Worm (Caenorhabditis elegans) whole organism, L4/young adult: Measurements from ENCODE around the gene F55D1.1.

Experiments
- W03F9.2 ChIP-seq: fragments of 150-350 bp; optimal IDR thresholded peaks from 2 replicates; lab custom pipeline; 2014; ENCODE audit warnings: missing biosample characterization, missing genetic modification characterization
- dao-5 ChIP-seq: sonication (generic microtip); optimal IDR thresholded peaks from 2 replicates; lab custom pipeline; 2016; ENCODE audit warnings: missing genotype, missing genetic modification characterization, moderate library complexity, missing compliant biosample characterization
- him-1 ChIP-seq: sonication (generic microtip); optimal IDR thresholded peaks from 2 replicates; lab custom pipeline; 2016; ENCODE audit warnings: missing genotype, missing genetic modification reagents, missing genetic modification characterization, missing compliant biosample characterization

The F55D1.1 gene

DNA sequence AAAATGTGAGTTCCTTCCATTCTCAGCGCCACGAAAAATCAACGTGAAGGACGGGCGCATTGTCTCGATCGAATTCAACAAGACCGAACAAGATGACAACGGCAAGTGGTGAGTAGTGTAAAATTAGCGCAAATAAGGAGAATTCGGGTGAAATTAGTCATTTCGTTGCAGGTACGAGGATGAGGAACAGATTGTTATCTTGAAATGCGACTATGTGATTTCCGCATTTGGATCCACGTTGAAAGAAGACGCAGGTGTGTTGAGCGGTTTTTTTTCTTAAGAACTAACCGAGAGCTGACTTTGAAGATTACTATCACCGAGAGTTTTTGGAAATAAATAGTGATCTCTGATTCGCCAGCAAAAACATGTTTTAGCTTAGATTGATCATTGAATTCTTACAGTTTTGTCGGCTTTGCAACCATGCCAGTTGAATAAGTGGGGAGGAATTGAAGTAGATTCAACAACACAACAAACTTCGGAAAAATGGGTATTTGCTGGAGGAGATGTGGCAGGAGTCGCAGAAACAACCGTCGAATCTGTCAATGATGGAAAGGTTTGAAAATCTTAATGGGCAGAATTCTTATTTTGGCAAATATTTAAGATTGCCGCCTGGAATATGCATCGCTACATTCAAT, 19.4 kb upstream of the F55D1.1 start:
- TF ChIP-seq him-1 (tag; lab: Kevin White, UChicago): no peak
- TF ChIP-seq W03F9.2: no peak

DNA sequence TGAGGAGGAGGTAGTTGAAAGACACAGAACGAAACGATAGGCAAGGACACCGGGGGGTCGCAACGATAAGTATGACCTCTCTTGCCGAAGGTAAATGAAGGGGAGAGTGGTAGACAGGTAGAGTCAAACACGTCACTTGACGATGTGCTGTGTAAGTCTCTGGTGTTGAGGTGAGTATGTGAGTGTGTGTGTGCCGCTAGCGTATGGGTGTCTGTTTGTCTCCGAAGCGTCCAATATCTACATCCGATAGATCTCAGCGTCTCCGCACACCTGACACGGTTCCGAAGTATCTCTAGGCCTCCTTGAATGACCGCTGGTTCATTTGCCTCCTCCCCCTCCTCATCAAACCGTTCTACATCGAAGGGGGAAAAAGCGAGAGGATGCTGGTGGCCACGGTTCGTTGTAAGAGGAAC, 14.5 kb upstream of the F55D1.1 start:
- TF ChIP-seq dao-5 (tag; lab: Kevin White, UChicago) (no peak), W03F9.2 (no peak), him-1 (tag; lab: Kevin White, UChicago) (no peak)

DNA sequence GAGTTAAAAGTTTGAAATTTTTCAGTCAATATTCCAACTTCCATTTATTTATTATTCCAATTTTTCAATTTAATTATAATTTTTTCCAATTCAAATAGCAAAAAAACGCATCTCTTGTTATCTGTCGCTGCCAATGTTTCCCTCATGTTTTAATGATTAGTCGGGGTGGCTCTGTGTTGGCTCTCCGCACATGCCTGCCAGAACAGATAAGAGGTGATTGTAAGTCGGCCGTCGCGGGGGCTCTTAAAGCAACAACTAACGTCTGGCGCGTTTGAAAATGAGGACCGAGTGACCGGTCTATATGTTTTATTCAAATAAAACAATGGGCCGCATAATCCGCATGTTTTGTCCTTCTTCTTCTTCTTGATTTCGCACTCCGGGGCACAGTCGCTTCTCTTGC, 13.3 kb upstream of the F55D1.1 start:
- no peak for TF ChIP-seq W03F9.2
- TF ChIP-seq dao-5 (tag; lab: Kevin White, UChicago): no peak
- no peak for TF ChIP-seq him-1 (tag; lab: Kevin White, UChicago)

DNA sequence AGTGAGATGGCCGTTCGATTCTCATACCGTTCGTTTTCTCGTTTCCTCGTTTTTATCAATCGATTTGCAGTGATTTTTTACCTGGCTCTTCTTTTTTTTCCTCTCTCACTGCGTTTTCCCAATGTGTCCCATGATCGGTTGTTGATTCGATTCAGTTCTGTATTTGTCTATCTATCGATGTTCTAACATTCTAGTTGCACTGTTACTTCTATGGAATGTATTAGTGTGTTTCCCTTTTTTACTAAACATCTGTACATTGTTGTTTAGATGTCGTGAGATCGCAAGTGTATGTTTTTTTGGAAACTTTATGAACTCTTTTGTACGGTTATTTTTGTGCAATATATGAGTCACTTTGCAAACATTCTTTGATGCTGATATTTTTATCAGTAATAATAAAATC, 12.0 kb upstream of the F55D1.1 start:
- TF ChIP-seq dao-5 (tag; lab: Kevin White, UChicago): no peak
- no peak for TF ChIP-seq him-1 (tag; lab: Kevin White, UChicago)
- no peak for TF ChIP-seq W03F9.2

DNA sequence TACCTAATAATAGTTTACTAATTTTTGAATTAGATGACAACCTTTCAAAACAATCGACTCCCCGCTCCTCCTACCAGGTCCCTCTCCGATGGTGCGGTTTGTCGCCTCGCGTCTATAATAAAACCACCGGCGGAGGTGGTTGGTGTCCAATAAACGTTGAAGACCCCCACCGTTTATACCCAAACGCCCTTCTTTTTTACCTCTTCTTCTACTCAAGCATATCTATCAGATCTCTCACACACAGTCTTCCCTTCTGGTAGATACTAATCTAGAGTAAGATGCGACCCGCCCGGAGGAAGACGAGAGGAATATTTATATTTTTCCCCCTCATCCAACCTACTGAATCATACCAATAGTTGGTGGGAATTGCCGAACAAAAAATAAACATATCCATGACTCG, 10.8 kb upstream of the F55D1.1 start:
- TF ChIP-seq dao-5 (tag; lab: Kevin White, UChicago): no peak
- TF ChIP-seq him-1 (tag; lab: Kevin White, UChicago): no peak

DNA sequence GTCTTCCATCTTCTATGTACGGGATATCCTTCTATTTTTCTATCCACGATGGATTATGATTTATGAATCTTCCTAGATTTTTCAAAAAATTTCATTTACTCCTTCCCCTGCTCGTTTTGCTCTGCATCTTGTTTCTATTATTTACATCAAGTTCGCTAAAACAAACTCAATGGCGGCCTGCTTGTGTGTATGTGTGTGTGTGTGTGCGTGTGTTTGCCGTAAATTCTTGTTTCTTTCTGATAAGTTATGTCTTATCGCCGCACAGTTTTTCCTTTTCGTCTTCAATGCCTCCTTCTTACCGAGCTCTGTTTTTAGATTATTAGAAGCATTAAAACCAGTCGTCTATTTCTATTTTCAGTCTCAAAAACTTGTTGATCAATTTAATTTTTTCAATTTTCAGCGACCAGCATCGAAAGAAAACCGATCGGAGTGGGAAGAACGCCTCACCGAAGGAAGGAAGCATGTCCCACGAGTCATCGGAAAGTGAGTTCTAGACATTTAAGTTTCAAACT, 10.3 kb upstream of the F55D1.1 start, which contains the start of gene dlg-1:
TSS of gene dlg-1 (plus strand) at position 401 of the 512 bp plus-strand sequence.
- TF ChIP-seq dao-5 (tag; lab: Kevin White, UChicago) (no peak), W03F9.2 (no peak)

DNA sequence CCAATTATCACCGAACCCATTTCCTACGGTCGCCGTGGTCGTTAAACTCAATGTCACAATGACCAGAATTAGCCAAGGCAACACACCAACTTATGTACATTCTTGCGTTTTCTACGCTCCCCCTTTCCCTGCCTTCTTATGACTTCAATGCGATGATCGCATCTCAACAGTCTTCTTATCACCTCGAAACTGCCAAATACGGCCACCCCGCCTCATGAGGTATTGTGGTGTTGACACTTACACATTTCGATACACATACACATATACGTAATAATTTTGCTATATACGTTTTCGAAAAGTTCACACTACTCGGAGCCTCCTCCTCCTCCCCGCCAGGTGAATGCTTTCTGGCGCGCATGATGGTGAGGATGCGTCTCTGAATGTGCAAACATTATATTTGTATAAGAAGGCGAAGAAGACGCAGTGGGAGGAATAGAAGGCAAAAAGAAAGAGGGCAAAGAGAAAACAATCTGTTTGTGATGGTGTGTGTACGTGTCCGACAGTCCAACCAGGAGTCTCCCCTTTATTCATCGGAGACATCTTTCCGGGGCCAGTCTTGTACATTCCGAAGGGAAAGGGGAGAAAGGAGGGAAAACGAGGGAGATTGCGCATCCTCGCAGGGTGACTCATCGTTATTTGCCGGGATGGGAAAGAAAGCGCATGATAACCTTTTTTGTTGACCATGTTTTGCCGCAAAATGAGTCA, 9.6 kb upstream of the F55D1.1 start:
- TF ChIP-seq him-1 (tag; lab: Kevin White, UChicago) (no peak), W03F9.2 (no peak), dao-5 (tag; lab: Kevin White, UChicago) (no peak)

DNA sequence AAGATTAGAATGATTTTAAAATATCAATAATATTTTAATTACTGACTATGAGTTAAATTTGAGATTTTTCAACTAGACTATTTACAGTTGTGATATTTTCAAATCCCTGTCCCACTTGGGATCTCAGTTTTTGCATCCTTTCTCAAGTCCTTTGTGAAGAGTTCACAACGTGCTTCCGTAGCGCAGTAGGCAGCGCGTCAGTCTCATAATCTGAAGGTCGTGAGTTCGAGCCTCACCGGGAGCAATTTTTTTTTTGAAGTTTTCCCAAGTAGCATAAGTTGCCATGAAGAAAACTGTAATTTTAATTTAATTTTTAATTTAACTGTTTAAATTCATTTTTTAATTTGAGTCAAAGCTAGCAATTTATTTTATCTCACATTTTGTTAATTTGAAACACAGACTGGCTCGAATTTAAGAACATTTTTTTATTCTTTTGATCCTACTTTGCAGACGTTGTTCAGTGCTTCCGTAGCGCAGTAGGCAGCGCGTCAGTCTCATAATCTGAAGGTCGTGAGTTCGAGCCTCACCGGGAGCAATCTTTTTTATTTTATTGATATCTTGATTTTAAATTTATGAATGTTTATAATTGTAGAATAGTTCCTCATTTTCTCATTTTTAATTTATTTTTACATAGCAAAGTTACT, 4.2 kb upstream of the F55D1.1 start:
- TF ChIP-seq him-1 (tag; lab: Kevin White, UChicago) (no peak), dao-5 (tag; lab: Kevin White, UChicago) (no peak), W03F9.2 (no peak)

DNA sequence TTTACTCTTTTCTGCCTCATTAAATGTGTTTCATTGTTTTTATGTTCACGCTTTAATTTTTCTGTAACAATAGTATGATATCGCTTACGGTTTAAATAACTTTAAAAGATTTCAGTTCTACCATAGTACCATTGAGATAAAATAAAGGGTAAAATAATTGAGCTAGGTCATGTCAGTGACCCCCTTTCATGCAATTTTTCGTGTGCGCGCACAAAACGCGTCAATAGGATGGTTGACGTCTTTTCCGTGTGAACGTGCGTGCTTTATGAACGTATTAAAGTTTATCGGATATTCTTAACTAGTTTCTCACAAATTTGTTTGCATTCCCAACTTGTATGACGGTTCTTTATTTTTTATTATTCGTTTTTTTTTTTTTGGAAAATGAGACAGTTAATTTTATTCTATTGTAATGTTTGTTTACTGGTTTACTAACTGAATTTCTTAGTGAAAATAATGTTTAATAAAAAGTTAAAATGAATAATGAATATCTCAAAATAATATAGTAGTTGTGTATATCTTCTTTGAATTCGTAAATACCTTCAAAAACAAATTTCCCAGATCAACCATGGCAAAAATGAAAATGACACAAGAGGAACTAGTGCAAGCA, 3.6 kb upstream of the F55D1.1 start, which contains the start of gene C25F6.1:
TSS of gene C25F6.1 (plus strand) at position 557 of the 607 bp plus-strand sequence.
- TF ChIP-seq W03F9.2 (no peak), dao-5 (tag; lab: Kevin White, UChicago) (no peak), him-1 (tag; lab: Kevin White, UChicago) (no peak)

DNA sequence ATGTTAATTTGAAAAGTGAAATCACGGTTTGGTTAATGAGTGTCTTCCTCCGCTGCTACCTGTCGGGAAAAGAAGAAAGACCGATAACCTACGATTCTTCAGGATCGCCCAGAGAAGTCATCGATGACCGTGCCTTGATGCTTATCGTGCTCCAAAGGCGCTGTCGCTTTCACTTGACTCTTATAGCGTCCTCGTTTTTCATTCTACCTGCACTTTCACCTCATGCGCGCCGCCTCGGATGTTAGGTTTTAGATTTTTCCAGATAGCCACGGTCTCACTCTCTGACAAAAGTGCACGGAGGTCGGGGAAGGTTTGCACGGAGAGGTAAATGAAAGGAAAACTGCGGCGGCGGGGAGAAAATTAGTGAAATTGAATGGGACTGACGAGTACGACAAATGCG, 771 bp upstream of the F55D1.1 start:
- no peak for TF ChIP-seq W03F9.2
- TF ChIP-seq him-1 (tag; lab: Kevin White, UChicago): no peak
- TF ChIP-seq dao-5 (tag; lab: Kevin White, UChicago): no peak

DNA sequence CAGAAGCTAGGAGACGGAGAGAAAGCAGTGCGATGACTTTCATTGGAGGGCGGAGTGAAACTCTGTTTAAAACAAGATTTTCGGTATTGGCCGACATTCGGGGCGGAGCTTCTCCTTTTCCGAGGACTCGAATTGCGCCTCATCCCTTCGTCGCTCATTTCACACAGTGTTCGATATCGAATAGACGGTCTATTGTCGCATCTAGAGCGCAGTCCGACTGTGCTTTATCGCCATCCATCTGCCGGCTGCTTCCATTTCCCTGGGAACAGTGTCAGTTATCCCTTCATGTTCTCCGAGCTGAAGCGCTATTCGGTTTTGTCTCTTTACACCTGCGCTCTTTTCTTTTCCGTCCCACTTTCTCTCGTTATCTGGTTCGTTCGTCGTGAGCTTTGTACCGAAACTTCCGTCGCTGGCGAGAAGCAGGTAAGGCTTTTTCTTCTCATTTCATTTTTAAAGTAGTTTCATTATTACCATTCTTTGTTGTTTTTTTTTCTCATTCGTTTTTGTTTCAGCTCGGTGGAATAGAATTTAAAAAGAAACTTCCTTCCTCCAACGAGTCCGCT, 3.3 kb downstream of the F55D1.1 start, which contains the start of the genes bus-8A and bus-8B:
TSS of gene bus-8A (plus strand) at position 96 of the 563 bp plus-strand sequence.
TSS of gene bus-8B (plus strand) at position 513 of the 563 bp plus-strand sequence.
- no peak for TF ChIP-seq him-1 (tag; lab: Kevin White, UChicago)
- no peak for TF ChIP-seq W03F9.2
- TF ChIP-seq dao-5 (tag; lab: Kevin White, UChicago): no peak

DNA sequence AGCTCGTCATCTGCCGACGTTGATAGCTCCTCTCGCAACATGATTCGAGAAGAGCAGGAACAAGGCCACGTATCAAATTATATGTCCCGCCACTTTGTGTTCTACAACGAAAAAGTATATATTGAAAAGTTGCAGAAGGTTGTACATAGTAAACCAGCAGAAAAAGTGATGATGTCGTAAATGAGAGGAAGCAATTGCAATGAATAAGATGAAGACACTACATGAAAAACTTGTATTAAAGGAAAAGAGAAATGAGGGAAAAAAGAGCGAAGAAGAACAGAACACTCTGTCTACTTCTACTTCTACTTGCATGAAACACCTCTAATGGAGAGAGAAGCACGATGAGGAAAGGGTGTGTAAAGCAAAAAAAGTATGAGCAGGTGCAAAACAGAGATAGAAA, 15.5 kb downstream of the F55D1.1 start, which contains the start of gene T23F2.2:
TSS of gene T23F2.2 (minus strand) at position 101 of the 400 bp plus-strand sequence.
- no peak for TF ChIP-seq dao-5 (tag; lab: Kevin White, UChicago)
- no peak for TF ChIP-seq him-1 (tag; lab: Kevin White, UChicago)
- TF ChIP-seq W03F9.2: no peak

DNA sequence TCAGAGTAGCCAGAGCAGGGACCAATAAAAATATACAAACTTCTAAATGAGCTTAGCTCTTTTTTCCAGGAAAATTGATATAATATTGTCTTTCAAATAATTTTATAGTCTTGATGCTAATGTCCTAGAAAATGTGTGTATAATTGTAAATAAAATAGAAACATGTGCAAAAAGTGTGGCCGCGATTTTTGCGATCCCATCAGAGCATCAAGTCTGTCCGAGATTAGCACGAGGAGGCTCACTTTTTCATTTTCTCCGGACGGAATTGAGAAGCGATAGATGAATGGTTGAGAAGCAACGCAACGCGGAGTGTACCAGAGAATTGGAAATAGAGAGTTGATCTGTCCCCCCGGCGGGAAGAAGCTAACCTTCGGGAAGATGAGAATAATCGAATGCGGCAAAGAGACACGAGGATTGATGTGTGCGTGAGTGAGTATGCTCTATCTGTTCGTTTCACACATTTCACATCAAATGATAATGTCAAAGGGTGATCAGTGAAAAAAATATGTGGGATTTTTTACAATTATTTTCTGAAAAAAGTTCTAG, 16.9 kb downstream of the F55D1.1 start:
- no peak for TF ChIP-seq him-1 (tag; lab: Kevin White, UChicago)
- TF ChIP-seq W03F9.2: no peak
- no peak for TF ChIP-seq dao-5 (tag; lab: Kevin White, UChicago)
